Worm (Caenorhabditis elegans) whole organism, L3 larva: ENCODE measurements around the gene nas-28.
A peak's percentile ranks its signal among the peaks of the same experiment; 100 is the strongest.

Experiments used
- R02D3.7 ChIP-seq: fragments of 150-350 bp; optimal IDR thresholded peaks from 2 replicates; lab custom pipeline; 2014; ENCODE audit warnings: missing biosample characterization, missing genetic modification characterization
- ZK546.5 ChIP-seq: sonication (generic microtip); optimal IDR thresholded peaks from 2 replicates; lab custom pipeline; 2017; ENCODE audit warnings: missing biosample characterization, missing genetic modification characterization
- aly-2 ChIP-seq: fragments of 150-350 bp; optimal IDR thresholded peaks from 2 replicates; lab custom pipeline; 2014; ENCODE audit warnings: missing biosample characterization, missing genetic modification characterization
- ama-1 ChIP-seq: fragments of 150-350 bp; optimal IDR thresholded peaks from 2 replicates; lab custom pipeline; 2018
- ceh-16 ChIP-seq: sonication (generic microtip); optimal IDR thresholded peaks from 2 replicates; lab custom pipeline; 2017; ENCODE audit warnings: missing biosample characterization, missing genetic modification characterization
- egl-27 ChIP-seq: sonication (generic microtip); optimal IDR thresholded peaks from 4 replicates; lab custom pipeline; 2017; ENCODE audit warnings: missing biosample characterization, missing genetic modification reagents, missing genetic modification characterization
- egl-5 ChIP-seq: fragments of 150-350 bp; optimal IDR thresholded peaks from 2 replicates; lab custom pipeline; 2017; ENCODE audit warnings: missing biosample characterization, missing genetic modification reagents, missing genetic modification characterization, inconsistent platforms
- elt-2 ChIP-seq: sonication (generic microtip); optimal IDR thresholded peaks from 2 replicates; lab custom pipeline; 2016; ENCODE audit warnings: missing genetic modification reagents, mild to moderate bottlenecking, missing genetic modification characterization, missing compliant biosample characterization
- elt-3 ChIP-seq, 3 experiments: fragments of 150-350 bp in 1 of 3; sonication (generic microtip) in 2 of 3; optimal IDR thresholded peaks; 2 replicates in 2 of 3; 4 replicates in 1 of 3; lab custom pipeline; 2014 to 2017; ENCODE audit warnings: missing biosample characterization in 3 of 3, missing genetic modification characterization in 3 of 3
- eor-1 ChIP-seq, 2 experiments: fragments of 150-350 bp; optimal IDR thresholded peaks; 2 replicates each; lab custom pipeline; 2014 to 2018; ENCODE audit warnings: missing biosample characterization in 2 of 2, missing genetic modification characterization in 2 of 2
- fkh-2 ChIP-seq: fragments of 150-350 bp; optimal IDR thresholded peaks from 2 replicates; lab custom pipeline; 2014; ENCODE audit warnings: missing biosample characterization, missing genetic modification reagents, missing genetic modification characterization
- fos-1 ChIP-seq: fragments of 150-350 bp; optimal IDR thresholded peaks from 2 replicates; lab custom pipeline; 2014; ENCODE audit warnings: missing biosample characterization, missing genetic modification characterization
- hmg-11 ChIP-seq: sonication (generic microtip); optimal IDR thresholded peaks from 2 replicates; lab custom pipeline; 2016; ENCODE audit warnings: missing genetic modification characterization, missing compliant biosample characterization
- jun-1 ChIP-seq: fragments of 150-350 bp; optimal IDR thresholded peaks from 2 replicates; lab custom pipeline; 2014; ENCODE audit warnings: missing biosample characterization, missing genetic modification reagents, missing genetic modification characterization
- lin-15B ChIP-seq: fragments of 150-350 bp; optimal IDR thresholded peaks from 2 replicates; lab custom pipeline; 2014; ENCODE audit warnings: missing biosample characterization, missing genetic modification characterization
- lin-39 ChIP-seq: fragments of 150-350 bp; optimal IDR thresholded peaks from 2 replicates; lab custom pipeline; 2018; ENCODE audit warnings: missing biosample characterization, missing genetic modification reagents, missing genetic modification characterization
- lsy-12 ChIP-seq: sonication (generic microtip); optimal IDR thresholded peaks from 2 replicates; lab custom pipeline; 2016; ENCODE audit warnings: mild to moderate bottlenecking, missing genetic modification characterization, missing compliant biosample characterization
- mdl-1 ChIP-seq: fragments of 150-350 bp; optimal IDR thresholded peaks from 2 replicates; lab custom pipeline; 2014; ENCODE audit warnings: missing biosample characterization, missing genetic modification characterization
- mml-1 ChIP-seq: fragments of 150-350 bp; sonication (generic microtip); optimal IDR thresholded peaks from 3 replicates; lab custom pipeline; 2014; ENCODE audit warnings: missing biosample characterization, missing genetic modification characterization
- nfya-1 ChIP-seq: sonication (generic microtip); optimal IDR thresholded peaks from 2 replicates; lab custom pipeline; 2017; ENCODE audit warnings: missing genetic modification characterization, mild to moderate bottlenecking, missing compliant biosample characterization, antibody characterized with exemption, moderate library complexity; ENCODE audit not compliant: insufficient read depth
- nhr-11 ChIP-seq: fragments of 150-350 bp; optimal IDR thresholded peaks from 2 replicates; lab custom pipeline; 2014; ENCODE audit warnings: missing biosample characterization, missing genetic modification characterization
- nhr-12 ChIP-seq: fragments of 150-350 bp; optimal IDR thresholded peaks from 2 replicates; lab custom pipeline; 2014; ENCODE audit warnings: missing biosample characterization, missing genetic modification characterization
- nhr-23 ChIP-seq: fragments of 150-350 bp; optimal IDR thresholded peaks from 2 replicates; lab custom pipeline; 2014; ENCODE audit warnings: missing biosample characterization, missing genetic modification reagents, missing genetic modification characterization
- nhr-25 ChIP-seq: sonication (generic microtip); optimal IDR thresholded peaks from 2 replicates; lab custom pipeline; 2017; ENCODE audit warnings: missing biosample characterization, missing genetic modification characterization
- nhr-28 ChIP-seq: fragments of 150-350 bp; optimal IDR thresholded peaks from 2 replicates; lab custom pipeline; 2014; ENCODE audit warnings: missing biosample characterization, missing genetic modification characterization
- nhr-43 ChIP-seq: sonication (generic microtip); optimal IDR thresholded peaks from 2 replicates; lab custom pipeline; 2016; ENCODE audit warnings: mild to moderate bottlenecking, missing genetic modification characterization, missing compliant biosample characterization; ENCODE audit not compliant: poor library complexity, severe bottlenecking
- nhr-76 ChIP-seq: fragments of 150-350 bp; sonication (generic microtip); optimal IDR thresholded peaks from 5 replicates; lab custom pipeline; 2014; ENCODE audit warnings: missing biosample characterization, missing genetic modification characterization
- nhr-77 ChIP-seq: fragments of 150-350 bp; optimal IDR thresholded peaks from 2 replicates; lab custom pipeline; 2014; ENCODE audit warnings: missing biosample characterization, missing genetic modification characterization
- pha-4 ChIP-seq: fragments of 150-350 bp; optimal IDR thresholded peaks from 2 replicates; lab custom pipeline; 2014; ENCODE audit warnings: missing biosample characterization, missing genetic modification reagents, missing genetic modification characterization
- pqm-1 ChIP-seq: fragments of 150-350 bp; optimal IDR thresholded peaks from 2 replicates; lab custom pipeline; 2017; ENCODE audit warnings: missing biosample characterization, missing genetic modification characterization, inconsistent platforms
- tbx-2 ChIP-seq: sonication (generic microtip); optimal IDR thresholded peaks from 2 replicates; lab custom pipeline; 2016; ENCODE audit warnings: mild to moderate bottlenecking, missing genetic modification characterization, missing compliant biosample characterization
- unc-62 ChIP-seq: fragments of 150-350 bp; sonication (generic microtip); optimal IDR thresholded peaks from 4 replicates; lab custom pipeline; 2014; ENCODE audit warnings: missing biosample characterization, missing genetic modification reagents, missing genetic modification characterization
- zag-1 ChIP-seq: fragments of 150-350 bp; optimal IDR thresholded peaks from 2 replicates; lab custom pipeline; 2014; ENCODE audit warnings: missing biosample characterization, missing genetic modification characterization
- ztf-11 ChIP-seq: fragments of 150-350 bp; optimal IDR thresholded peaks from 2 replicates; lab custom pipeline; 2014; ENCODE audit warnings: missing biosample characterization, missing genetic modification characterization
- ztf-4 ChIP-seq: fragments of 150-350 bp; optimal IDR thresholded peaks from 2 replicates; lab custom pipeline; 2014; ENCODE audit warnings: missing biosample characterization, missing genetic modification characterization

nas-28 gene

DNA sequence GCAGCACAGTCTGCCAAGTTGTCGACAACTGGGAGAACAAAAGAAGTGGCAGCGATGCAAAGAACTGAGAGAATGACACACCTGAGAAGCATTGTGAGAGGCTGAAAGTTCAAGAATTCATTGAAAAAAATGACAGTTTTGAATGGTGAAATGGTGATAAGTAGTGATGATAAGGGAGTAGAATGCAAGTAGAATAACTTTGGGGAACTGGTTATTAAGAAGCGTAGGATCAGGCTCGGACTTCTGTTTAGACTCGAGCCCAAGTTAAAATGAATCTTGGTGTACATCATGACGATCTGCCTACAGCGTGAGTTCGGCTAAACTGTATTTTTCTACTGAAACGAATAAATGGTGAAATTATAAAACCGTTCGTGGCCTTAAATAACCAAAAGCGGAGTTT, 4.4 kb downstream of the nas-28 start, which contains the start of gene F42A10.7:
Gene F42A10.7, minus strand, starts transcription at position 101 of the 400 bp plus-strand sequence.
- TF ChIP-seq nhr-77 (no peak), ZK546.5 (tag; lab: Kevin White, UChicago) (no peak), mdl-1 (tag; lab: Kevin White, UChicago) (no peak), nhr-11 (tag; lab: Kevin White, UChicago) (no peak), nhr-28 (tag; lab: Kevin White, UChicago) (no peak), lin-39 (no peak), ztf-11 (tag; lab: Kevin White, UChicago) (no peak), fkh-2 (tag; lab: Kevin White, UChicago) (no peak), jun-1 (tag; lab: Kevin White, UChicago) (no peak), eor-1 (tag; optimal IDR thresholded peaks at IDR 0.05; lab: Kevin White, UChicago) (no peak), nhr-43 (no peak), mml-1 (tag; lab: Kevin White, UChicago) (no peak), fos-1 (tag; lab: Kevin White, UChicago) (no peak)
- TF ChIP-seq, all 47 proteins: peak for 0

DNA sequence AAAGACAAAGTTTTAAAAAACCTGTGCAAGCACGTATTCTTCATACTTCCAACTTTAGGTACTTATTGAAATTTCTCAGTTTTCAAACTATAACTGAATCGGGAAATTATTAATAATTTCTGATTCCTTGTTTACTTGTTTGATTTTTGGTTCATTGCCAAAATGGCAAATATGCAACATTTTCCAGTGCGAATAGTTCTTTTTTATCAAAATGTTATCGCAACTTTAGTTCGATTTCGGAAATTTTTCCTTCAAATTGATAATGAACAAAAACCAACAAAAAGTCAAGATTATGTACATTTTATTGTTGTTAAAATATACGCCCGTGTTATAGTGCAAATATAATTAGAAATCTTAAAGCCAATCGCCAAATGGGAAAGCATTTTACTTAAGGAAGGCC, 5.4 kb downstream of the nas-28 start:
- TF ChIP-seq ceh-16 (tag; lab: Kevin White, UChicago) (no peak), ama-1 (lab: Kevin White, UChicago) (no peak), elt-2 (tag; lab: Kevin White, UChicago) (peak; percentile 55), nhr-23 (no peak), nhr-76 (tag; lab: Kevin White, UChicago) (no peak), nhr-12 (tag; lab: Kevin White, UChicago) (no peak), aly-2 (tag; lab: Kevin White, UChicago) (no peak), ztf-4 (no peak), pha-4 (tag; lab: Kevin White, UChicago) (peak; percentile 56), ZK546.5 (tag; lab: Kevin White, UChicago) (no peak), fos-1 (tag; lab: Kevin White, UChicago) (no peak), hmg-11 (no peak), zag-1 (tag; lab: Kevin White, UChicago) (no peak), egl-5 (no peak), egl-27 (tag; lab: Kevin White, UChicago) (no peak), nhr-77 (no peak), unc-62 (GFP tag; lab: Kevin White, UChicago) (no peak), nhr-28 (tag; lab: Kevin White, UChicago) (no peak)

DNA sequence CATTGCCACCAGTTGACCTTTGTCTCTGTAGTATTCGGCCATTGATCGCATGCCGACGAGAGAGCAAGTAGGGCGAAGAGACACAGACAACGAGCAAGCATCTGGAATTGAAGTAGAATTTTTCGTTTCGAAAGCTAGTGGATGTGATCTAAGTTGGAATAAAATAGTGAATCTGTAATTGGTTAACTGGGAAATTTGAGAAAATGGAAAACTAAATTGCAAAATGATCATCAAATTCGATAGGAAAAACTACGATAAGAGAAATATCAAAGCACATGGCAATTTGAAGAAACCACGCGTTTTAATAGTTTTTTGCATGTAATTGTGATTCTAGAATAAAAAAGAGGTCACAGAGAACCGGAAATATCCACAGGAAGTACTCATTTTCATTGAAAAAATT, 6.3 kb downstream of the nas-28 start, which contains the start of gene F42A10.6:
Gene F42A10.6, minus strand, starts transcription at position 101 of the 400 bp plus-strand sequence.
- peak; percentile 27 for TF ChIP-seq elt-2 (tag; lab: Kevin White, UChicago)
- TF ChIP-seq elt-3 (tag; optimal IDR thresholded peaks at IDR 0.05; lab: Kevin White, UChicago): no peak
- TF ChIP-seq, all 47 proteins: peak for 1

DNA sequence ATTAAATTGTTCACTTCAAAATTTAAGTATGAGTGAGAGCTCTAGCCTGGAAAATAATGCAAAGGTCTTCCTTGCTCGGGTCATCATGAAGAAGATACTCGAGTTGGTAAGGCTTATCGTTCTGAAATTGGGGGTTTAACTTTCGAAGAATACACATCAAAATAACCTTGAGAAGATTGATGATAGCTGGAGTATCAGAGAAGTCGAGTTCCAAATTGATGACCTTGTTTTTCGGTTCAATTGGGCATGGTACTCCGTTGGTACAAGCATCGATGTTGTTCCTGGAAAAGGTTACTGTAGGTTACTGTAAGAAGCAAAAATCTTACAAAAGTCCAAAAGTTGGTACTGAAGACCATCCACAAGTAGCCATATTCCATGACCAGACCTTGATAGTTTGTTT, 6.8 kb downstream of the nas-28 start:
- TF ChIP-seq egl-27 (tag; lab: Kevin White, UChicago): no peak
- TF ChIP-seq nhr-25 (tag; lab: Kevin White, UChicago): no peak
- no peak for TF ChIP-seq lsy-12 (tag; lab: Kevin White, UChicago)
- no peak for TF ChIP-seq mdl-1 (tag; lab: Kevin White, UChicago)
- TF ChIP-seq ztf-4: no peak
- no peak for TF ChIP-seq zag-1 (tag; lab: Kevin White, UChicago)
- no peak for TF ChIP-seq lin-15B (tag; lab: Kevin White, UChicago)
- no peak for TF ChIP-seq lin-39
- TF ChIP-seq pqm-1 (tag; lab: Kevin White, UChicago): no peak
- TF ChIP-seq R02D3.7: no peak
- TF ChIP-seq elt-2 (tag; lab: Kevin White, UChicago): no peak
- no peak for TF ChIP-seq nhr-76 (tag; lab: Kevin White, UChicago)
- no peak for TF ChIP-seq tbx-2 (tag; lab: Kevin White, UChicago)
- no peak for TF ChIP-seq pha-4 (tag; lab: Kevin White, UChicago)
- TF ChIP-seq jun-1 (tag; lab: Kevin White, UChicago): no peak
- no peak for TF ChIP-seq ama-1 (lab: Kevin White, UChicago)
- TF ChIP-seq ceh-16 (tag; lab: Kevin White, UChicago): no peak
- no peak for TF ChIP-seq nhr-23
- TF ChIP-seq nfya-1 (tag; lab: Kevin White, UChicago): no peak
- no peak for TF ChIP-seq aly-2 (tag; lab: Kevin White, UChicago)
- TF ChIP-seq, all 47 proteins: peak for 0
